Fruit fly (Drosophila melanogaster): ENCODE results near the gene CG13460.

Gene CG13460

DNA sequence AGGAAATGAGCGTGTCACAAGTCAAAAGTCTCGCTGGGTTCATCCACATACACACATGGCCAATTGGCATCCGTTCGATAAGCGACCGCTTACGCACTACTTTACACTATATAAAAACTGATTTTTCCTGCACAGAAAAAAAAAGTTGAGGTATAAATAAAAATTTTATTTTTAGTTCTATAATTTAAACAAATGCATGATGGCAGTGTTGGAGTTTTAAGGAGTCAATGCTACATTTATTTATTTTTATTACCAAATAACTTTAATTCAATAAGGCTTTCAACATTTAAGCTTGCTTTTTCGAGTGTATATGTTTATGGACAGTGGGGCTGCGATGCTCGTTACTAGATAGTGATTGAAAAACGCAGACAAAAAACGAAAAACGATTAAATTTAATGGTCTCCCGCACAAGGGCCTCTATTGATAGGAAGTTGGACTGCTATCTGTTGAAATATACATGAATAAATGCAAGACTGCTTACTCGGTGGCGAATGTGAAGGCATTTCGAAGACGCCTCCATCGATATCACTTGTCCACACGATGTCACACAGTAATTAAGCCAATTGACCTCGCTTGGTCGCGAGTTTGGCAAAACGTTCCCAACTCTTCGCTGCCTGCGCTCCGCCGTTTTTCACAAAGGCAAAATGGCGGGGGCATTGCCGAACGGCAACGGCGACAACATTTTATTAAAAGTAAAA lies 49.7 kb downstream of the CG13460 start (continued):
- peak; percentile 93 for TF ChIP-seq gem (tag; optimal IDR thresholded peaks at IDR 0.05)
- peak; percentile 85 for TF ChIP-seq phol (tag; optimal IDR thresholded peaks at IDR 0.05)
- peak; percentile 74 for TF ChIP-seq nerfin-1 (tag; optimal IDR thresholded peaks at IDR 0.05)
- peak; percentile 82 for TF ChIP-seq Med (GFP tag)
- TF ChIP-seq btn (GFP tag; optimal IDR thresholded peaks at IDR 0.05), result no peak
- peak; percentile 82 for TF ChIP-seq tgo (GFP tag; IDR thresholded peaks at IDR 0.05)
- peak; percentile 68; the same call in 1 of the 2 replicates for TF ChIP-seq ara (GFP tag; IDR thresholded peaks at IDR 0.05)
- peak; percentile 5 for TF ChIP-seq mam (GFP tag; optimal IDR thresholded peaks at IDR 0.05)
- TF ChIP-seq ham (GFP tag; IDR thresholded peaks at IDR 0.05), result no peak
- TF ChIP-seq CG17568 (GFP tag; optimal IDR thresholded peaks at IDR 0.05), result peak; percentile 50
- TF ChIP-seq az2 (GFP tag; optimal IDR thresholded peaks at IDR 0.05), result peak; percentile 74
- peak; percentile 77 for TF ChIP-seq Xbp1 (GFP tag; optimal IDR thresholded peaks at IDR 0.05)
- TF ChIP-seq ind (GFP tag; optimal IDR thresholded peaks at IDR 0.05), result peak; percentile 66
- peak; percentile 45; the same call in 1 of the 3 replicates for TF ChIP-seq gce (GFP tag; IDR thresholded peaks at IDR 0.05)
- TF ChIP-seq Doc2 (GFP tag; IDR thresholded peaks at IDR 0.05), result no peak
- TF ChIP-seq CG31441 (GFP tag; IDR thresholded peaks at IDR 0.05), result peak; percentile 87
- peak; percentile 55 for TF ChIP-seq nom (GFP tag; optimal IDR thresholded peaks at IDR 0.05)
- TF ChIP-seq D19A (tag; optimal IDR thresholded peaks at IDR 0.05), result peak; percentile 72
- TF ChIP-seq lola (GFP tag; optimal IDR thresholded peaks at IDR 0.05), result peak in 1 of 3 experiments; percentile 80
- no peak for TF ChIP-seq Antp (GFP tag; optimal IDR thresholded peaks at IDR 0.05)
- TF ChIP-seq CG3726 (GFP tag; IDR thresholded peaks at IDR 0.05), result no peak; the same call in 2 of the 3 replicates
- no peak for TF ChIP-seq cad (GFP tag; optimal IDR thresholded peaks at IDR 0.05)
- peak; percentile 39; the same call in 1 of the 2 replicates for TF ChIP-seq danr (GFP tag; IDR thresholded peaks at IDR 0.05)
- TF ChIP-seq Dek (tag; optimal IDR thresholded peaks at IDR 0.05), result peak; percentile 63
- TF ChIP-seq CG7372 (GFP tag; IDR thresholded peaks at IDR 0.05), result no peak
- TF ChIP-seq Deaf1 (tag; optimal IDR thresholded peaks at IDR 0.05), result peak; percentile 51
- TF ChIP-seq CG8281 (tag; optimal IDR thresholded peaks at IDR 0.05), result peak; percentile 47
- TF ChIP-seq CG4328 (GFP tag; optimal IDR thresholded peaks at IDR 0.05), result peak; percentile 52
- TF ChIP-seq CG5245 (GFP tag; optimal IDR thresholded peaks at IDR 0.05), result peak; percentile 58
- 0 out of 2 replicates have a peak, but pooled peaks have one; percentile 49 for TF ChIP-seq peb (GFP tag; IDR thresholded peaks at IDR 0.05)
- TF ChIP-seq sqz (GFP tag; optimal IDR thresholded peaks at IDR 0.05), result peak; percentile 65
- TF ChIP-seq CG8924 (tag; optimal IDR thresholded peaks at IDR 0.05), result peak; percentile 89
- peak; percentile 80 for TF ChIP-seq CG10959 (GFP tag; IDR thresholded peaks at IDR 0.05)
- TF ChIP-seq sd (tag; optimal IDR thresholded peaks at IDR 0.05), result peak; percentile 39
- no peak for TF ChIP-seq kni (GFP tag; optimal IDR thresholded peaks at IDR 0.05)
- no peak for TF ChIP-seq Dll (GFP tag; IDR thresholded peaks at IDR 0.05; ENCODE audit: partially characterized antibody)
- peak; percentile 86 for TF ChIP-seq ci (GFP tag; IDR thresholded peaks at IDR 0.05)
- TF ChIP-seq ems (GFP tag; optimal IDR thresholded peaks at IDR 0.05), result peak; percentile 43
- TF ChIP-seq CG17829 (tag; optimal IDR thresholded peaks at IDR 0.05), result peak; percentile 88
- TF ChIP-seq toy (GFP tag; IDR thresholded peaks at IDR 0.05), result no peak
- peak; percentile 86 for TF ChIP-seq CG18262 (tag; optimal IDR thresholded peaks at IDR 0.05)
- TF ChIP-seq CG4707 (GFP tag; optimal IDR thresholded peaks at IDR 0.05), result peak; percentile 49
- no peak for TF ChIP-seq bbx (GFP tag; IDR thresholded peaks at IDR 0.05; ENCODE audit: partially characterized antibody)
- peak; percentile 69; the same call in 1 of the 3 replicates for TF ChIP-seq so (GFP tag; IDR thresholded peaks at IDR 0.05)
- peak; percentile 71 for TF ChIP-seq CrebB (tag; optimal IDR thresholded peaks at IDR 0.05)
- peak; percentile 63 for TF ChIP-seq CG12155 (GFP tag; optimal IDR thresholded peaks at IDR 0.05)
- TF ChIP-seq CG12391 (tag; optimal IDR thresholded peaks at IDR 0.05), result peak; percentile 85
- no peak for TF ChIP-seq Kr (GFP tag; optimal IDR thresholded peaks at IDR 0.05)
- no peak for TF ChIP-seq D (optimal IDR thresholded peaks at IDR 0.05)
- peak; percentile 70 for TF ChIP-seq D (GFP tag; optimal IDR thresholded peaks at IDR 0.05)
